Worm (Caenorhabditis elegans) whole organism, L1 larva: ENCODE results near the gene pha-1.

Experiments used
- C04F5.9 ChIP-seq: sonication (generic microtip); optimal IDR thresholded peaks from 2 replicates; lab custom pipeline; 2016; ENCODE audit warnings: missing genetic modification characterization, missing compliant biosample characterization
- C16A3.4 ChIP-seq: fragments of 150-350 bp; optimal IDR thresholded peaks from 2 replicates; lab custom pipeline; 2014; ENCODE audit warnings: missing biosample characterization, missing genetic modification characterization
- F16B12.6 ChIP-seq: fragments of 150-350 bp; optimal IDR thresholded peaks from 2 replicates; lab custom pipeline; 2014; ENCODE audit warnings: missing biosample characterization, missing genetic modification characterization
- Y116A8C.19 ChIP-seq: sonication (generic microtip); optimal IDR thresholded peaks from 2 replicates; lab custom pipeline; 2016; ENCODE audit warnings: missing compliant biosample characterization, missing genetic modification characterization, borderline replicate concordance
- aha-1 ChIP-seq: fragments of 150-350 bp; optimal IDR thresholded peaks from 2 replicates; lab custom pipeline; 2014; ENCODE audit warnings: missing biosample characterization, missing genetic modification characterization
- aly-2 ChIP-seq: fragments of 150-350 bp; optimal IDR thresholded peaks from 2 replicates; lab custom pipeline; 2014; ENCODE audit warnings: missing biosample characterization, missing genetic modification characterization
- ama-1 ChIP-seq: fragments of 150-350 bp; optimal IDR thresholded peaks from 2 replicates; lab custom pipeline; 2014
- blmp-1 ChIP-seq: fragments of 150-350 bp; optimal IDR thresholded peaks from 2 replicates; lab custom pipeline; 2014; ENCODE audit warnings: missing biosample characterization, missing genetic modification characterization
- ceh-63 ChIP-seq: fragments of 200-800 bp; sonication (Bioruptor generic); optimal IDR thresholded peaks from 2 replicates; lab custom pipeline; 2018; ENCODE audit warnings: mild to moderate bottlenecking, missing genetic modification characterization, missing compliant biosample characterization
- ceh-90 ChIP-seq: sonication (generic microtip); optimal IDR thresholded peaks from 2 replicates; lab custom pipeline; 2016; ENCODE audit warnings: missing genetic modification characterization, missing compliant biosample characterization
- ces-1 ChIP-seq: fragments of 150-350 bp; optimal IDR thresholded peaks from 2 replicates; lab custom pipeline; 2014; ENCODE audit warnings: missing biosample characterization, missing genetic modification reagents, missing genetic modification characterization
- dsc-1 ChIP-seq: sonication (generic microtip); optimal IDR thresholded peaks from 2 replicates; lab custom pipeline; 2016; ENCODE audit warnings: mild to moderate bottlenecking, missing genetic modification characterization, missing compliant biosample characterization
- efl-1 ChIP-seq, 4 experiments: fragments of 150-350 bp; optimal IDR thresholded peaks in 3 of 4; peaks in 1 of 4; 1 replicate in 1 of 4; 2 replicates in 3 of 4; lab custom pipeline; 2014; ENCODE audit warnings: missing biosample characterization in 2 of 4, missing genetic modification characterization in 2 of 4, missing genetic modification reagents in 2 of 4
- efl-3 ChIP-seq: fragments of 200-800 bp; sonication (Bioruptor generic); optimal IDR thresholded peaks from 2 replicates; lab custom pipeline; 2018; ENCODE audit warnings: mild to moderate bottlenecking, missing genetic modification characterization, missing compliant biosample characterization
- egl-13 ChIP-seq: sonication (generic microtip); optimal IDR thresholded peaks from 2 replicates; lab custom pipeline; 2016; ENCODE audit warnings: missing genotype, missing genetic modification reagents, missing genetic modification characterization, missing compliant biosample characterization
- elt-2 ChIP-seq: sonication (generic microtip); optimal IDR thresholded peaks from 2 replicates; lab custom pipeline; 2016; ENCODE audit warnings: missing genetic modification characterization, mild to moderate bottlenecking, inconsistent platforms, missing compliant biosample characterization, missing genetic modification reagents
- elt-3 ChIP-seq, 6 experiments: fragments of 150-350 bp in 1 of 6; sonication (generic microtip); optimal IDR thresholded peaks; 2 replicates each; lab custom pipeline; 2017 to 2018; ENCODE audit warnings: missing biosample characterization in 6 of 6, missing genetic modification characterization in 6 of 6, inconsistent platforms in 1 of 6
- fkh-4 ChIP-seq: sonication (generic microtip); optimal IDR thresholded peaks from 2 replicates; lab custom pipeline; 2016; ENCODE audit warnings: missing compliant biosample characterization, missing genetic modification characterization, borderline replicate concordance
- fkh-8 ChIP-seq: sonication (generic microtip); optimal IDR thresholded peaks from 2 replicates; lab custom pipeline; 2016; ENCODE audit warnings: mild to moderate bottlenecking, missing genetic modification characterization, missing compliant biosample characterization
- grh-1 ChIP-seq: fragments of 200-800 bp; sonication (Bioruptor generic); IDR thresholded peaks from 2 replicates; pipeline ENCODE4 v1.3.6; 2022; ENCODE audit warnings: missing genetic modification reagents, missing genetic modification characterization, missing compliant biosample characterization
- hlh-17 ChIP-seq: fragments of 200-800 bp; sonication (Bioruptor generic); optimal IDR thresholded peaks from 2 replicates; lab custom pipeline; 2018; ENCODE audit warnings: missing genetic modification characterization, mild to moderate bottlenecking, missing compliant biosample characterization, moderate library complexity, borderline replicate concordance
- hlh-4 ChIP-seq: sonication (generic microtip); optimal IDR thresholded peaks from 2 replicates; lab custom pipeline; 2016; ENCODE audit warnings: mild to moderate bottlenecking, missing genetic modification characterization, missing compliant biosample characterization
- irx-1 ChIP-seq: sonication (generic microtip); optimal IDR thresholded peaks from 2 replicates; lab custom pipeline; 2016; ENCODE audit warnings: missing genetic modification characterization, missing compliant biosample characterization
- jun-1 ChIP-seq: fragments of 150-350 bp; optimal IDR thresholded peaks from 2 replicates; lab custom pipeline; 2014; ENCODE audit warnings: missing biosample characterization, missing genetic modification reagents, missing genetic modification characterization
- lin-14 ChIP-seq: fragments of 200-800 bp; sonication (Bioruptor generic); optimal IDR thresholded peaks from 2 replicates; lab custom pipeline; 2018; ENCODE audit warnings: mild to moderate bottlenecking, missing genetic modification characterization, moderate library complexity, missing compliant biosample characterization
- lin-35 ChIP-seq, 2 experiments: fragments of 150-350 bp; optimal IDR thresholded peaks; 2 replicates each; lab custom pipeline; 2014; ENCODE audit warnings: missing biosample characterization in 2 of 2, missing genetic modification characterization in 2 of 2, missing genetic modification reagents in 2 of 2
- lin-39 ChIP-seq: fragments of 150-350 bp; optimal IDR thresholded peaks from 2 replicates; lab custom pipeline; 2014; ENCODE audit warnings: missing biosample characterization, missing genetic modification reagents, missing genetic modification characterization
- lir-3 ChIP-seq: sonication (generic microtip); optimal IDR thresholded peaks from 2 replicates; lab custom pipeline; 2016; ENCODE audit warnings: mild to moderate bottlenecking, missing genetic modification characterization, moderate library complexity, missing compliant biosample characterization; ENCODE audit not compliant: poor library complexity
- lsy-2 ChIP-seq, 2 experiments: fragments of 150-350 bp; optimal IDR thresholded peaks; 2 replicates each; lab custom pipeline; 2014; ENCODE audit warnings: missing biosample characterization in 2 of 2, missing genetic modification characterization in 2 of 2
- mab-9 ChIP-seq: fragments of 200-800 bp; sonication (Bioruptor generic); IDR thresholded peaks from 2 replicates; pipeline ENCODE4 v1.3.6; 2022; ENCODE audit warnings: missing genetic modification reagents, missing genetic modification characterization, missing compliant biosample characterization
- mdl-1 ChIP-seq, 2 experiments: fragments of 150-350 bp; optimal IDR thresholded peaks; 2 replicates each; lab custom pipeline; 2014 to 2017; ENCODE audit warnings: missing biosample characterization in 2 of 2, missing genetic modification characterization in 2 of 2, inconsistent platforms in 1 of 2
- mep-1 ChIP-seq: fragments of 150-350 bp; optimal IDR thresholded peaks from 2 replicates; lab custom pipeline; 2014; ENCODE audit warnings: missing biosample characterization, missing genetic modification characterization
- nhr-11 ChIP-seq: fragments of 150-350 bp; optimal IDR thresholded peaks from 2 replicates; lab custom pipeline; 2014; ENCODE audit warnings: missing biosample characterization, missing genetic modification characterization
- nhr-237 ChIP-seq: fragments of 150-350 bp; optimal IDR thresholded peaks from 2 replicates; lab custom pipeline; 2014; ENCODE audit warnings: missing biosample characterization, missing genetic modification characterization
- nhr-28 ChIP-seq: fragments of 150-350 bp; optimal IDR thresholded peaks from 2 replicates; lab custom pipeline; 2014; ENCODE audit warnings: missing biosample characterization, missing genetic modification characterization
- nhr-71 ChIP-seq: sonication (generic microtip); optimal IDR thresholded peaks from 2 replicates; lab custom pipeline; 2016; ENCODE audit warnings: mild to moderate bottlenecking, missing genetic modification characterization, moderate library complexity, missing compliant biosample characterization
- nhr-77 ChIP-seq: fragments of 150-350 bp; optimal IDR thresholded peaks from 2 replicates; lab custom pipeline; 2014; ENCODE audit warnings: missing biosample characterization, missing genetic modification characterization
- nhr-84 ChIP-seq: sonication (generic microtip); optimal IDR thresholded peaks from 2 replicates; lab custom pipeline; 2017; ENCODE audit warnings: missing biosample characterization, missing genetic modification characterization
- nhr-85 ChIP-seq: sonication (generic microtip); peaks from one replicate; lab custom pipeline; 2016; ENCODE audit warnings: missing genetic modification characterization, inconsistent platforms, missing compliant biosample characterization
- pax-3 ChIP-seq: fragments of 200-800 bp; sonication (Bioruptor generic); optimal IDR thresholded peaks from 2 replicates; lab custom pipeline; 2018; ENCODE audit warnings: mild to moderate bottlenecking, missing genetic modification characterization, moderate library complexity, missing compliant biosample characterization
- pqm-1 ChIP-seq: sonication (generic microtip); optimal IDR thresholded peaks from 3 replicates; lab custom pipeline; 2017; ENCODE audit warnings: missing biosample characterization, missing genetic modification characterization
- rnt-1 ChIP-seq: sonication (generic microtip); optimal IDR thresholded peaks from 2 replicates; lab custom pipeline; 2016; ENCODE audit warnings: mild to moderate bottlenecking, missing genetic modification characterization, moderate library complexity, missing compliant biosample characterization
- skn-1 ChIP-seq: fragments of 150-350 bp; optimal IDR thresholded peaks from 2 replicates; lab custom pipeline; 2014; ENCODE audit warnings: missing biosample characterization, missing genetic modification characterization
- sox-4 ChIP-seq: sonication (generic microtip); optimal IDR thresholded peaks from 2 replicates; lab custom pipeline; 2016; ENCODE audit warnings: missing genetic modification characterization, missing compliant biosample characterization
- sptf-1 ChIP-seq: fragments of 150-350 bp; optimal IDR thresholded peaks from 2 replicates; lab custom pipeline; 2014; ENCODE audit warnings: missing biosample characterization, missing genetic modification characterization
- sup-37 ChIP-seq: fragments of 200-800 bp; sonication (Bioruptor generic); optimal IDR thresholded peaks from 2 replicates; lab custom pipeline; 2018; ENCODE audit warnings: mild to moderate bottlenecking, missing genetic modification characterization, missing compliant biosample characterization
- tbx-2 ChIP-seq: sonication (generic microtip); optimal IDR thresholded peaks from 2 replicates; lab custom pipeline; 2016; ENCODE audit warnings: missing genetic modification characterization, missing compliant biosample characterization
- unc-130 ChIP-seq: fragments of 150-350 bp; optimal IDR thresholded peaks from 2 replicates; lab custom pipeline; 2017; ENCODE audit warnings: missing biosample characterization, missing genetic modification characterization, inconsistent platforms
- unc-98 ChIP-seq: fragments of 200-800 bp; sonication (Bioruptor generic); IDR thresholded peaks from 2 replicates; pipeline ENCODE4 v1.3.6; 2022; ENCODE audit warnings: missing genetic modification characterization, missing compliant biosample characterization
- vab-15 ChIP-seq: sonication (generic microtip); optimal IDR thresholded peaks from 2 replicates; lab custom pipeline; 2017; ENCODE audit warnings: missing genotype, mild to moderate bottlenecking, missing genetic modification characterization, missing compliant biosample characterization
- xbp-1 ChIP-seq: sonication (generic microtip); optimal IDR thresholded peaks from 2 replicates; lab custom pipeline; 2016; ENCODE audit warnings: missing genetic modification characterization, missing compliant biosample characterization
- ztf-11 ChIP-seq, 2 experiments: sonication (generic microtip); optimal IDR thresholded peaks; 2 replicates each; lab custom pipeline; 2016 to 2017; ENCODE audit warnings: missing genetic modification characterization in 2 of 2, missing biosample characterization in 1 of 2, missing compliant biosample characterization in 1 of 2
- ztf-4 ChIP-seq: fragments of 150-350 bp; optimal IDR thresholded peaks from 2 replicates; lab custom pipeline; 2014; ENCODE audit warnings: missing biosample characterization, missing genetic modification characterization

The pha-1 gene

DNA sequence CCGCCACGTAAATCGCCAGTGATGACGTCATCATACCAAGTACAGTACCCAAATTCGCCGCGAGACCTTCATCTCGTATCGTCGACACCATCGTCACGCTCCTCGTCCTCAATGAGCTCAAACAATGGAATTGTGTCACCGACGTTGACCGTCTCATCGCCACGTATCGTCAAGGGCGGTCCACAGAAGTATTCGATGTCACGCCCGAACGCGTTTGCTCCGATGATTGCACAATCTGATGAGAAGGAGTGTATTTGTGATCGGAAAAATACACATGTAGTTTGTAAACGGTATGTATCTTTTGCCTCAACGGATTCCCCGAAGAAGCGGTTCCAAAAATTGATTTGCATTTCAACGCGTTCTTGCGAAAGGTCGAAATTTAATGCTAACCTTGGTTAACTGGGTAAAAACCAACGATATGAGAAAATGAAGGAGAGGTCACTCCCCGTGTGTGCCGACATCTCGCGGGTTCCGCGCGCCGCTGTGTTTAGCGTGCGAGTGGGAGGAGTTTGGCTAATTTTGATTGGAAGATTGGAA lies 41.4 kb upstream of the pha-1 start (continued):
- TF ChIP-seq nhr-71 (peak; percentile 69), ceh-90 (tag; lab: Kevin White, UChicago) (no peak), unc-98 (0 out of 2 replicates have a peak, but pooled peaks have one; percentile 18), F16B12.6 (tag; lab: Kevin White, UChicago) (peak; percentile 1), ztf-4 (tag; lab: Kevin White, UChicago) (no peak), unc-130 (tag; lab: Kevin White, UChicago) (no peak), Y116A8C.19 (tag; lab: Kevin White, UChicago) (no peak), jun-1 (tag; lab: Kevin White, UChicago) (no peak), aly-2 (tag; lab: Kevin White, UChicago) (no peak), vab-15 (no peak), ama-1 (lab: Kevin White, UChicago) (peak; percentile 96), grh-1 (GFP tag; lab: Robert Waterston, UW) (peak; percentile 62), lin-35 (GFP tag; optimal IDR thresholded peaks at IDR 0.05; lab: Kevin White, UChicago) (peak in 1 of 2 experiments; percentile 34), nhr-84 (tag; lab: Kevin White, UChicago) (no peak), tbx-2 (tag; lab: Kevin White, UChicago) (peak; percentile 44), lir-3 (tag; lab: Kevin White, UChicago) (no peak), lsy-2 (tag; optimal IDR thresholded peaks at IDR 0.05; lab: Kevin White, UChicago) (peak; percentile 8 to 36), rnt-1 (tag; lab: Kevin White, UChicago) (peak; percentile 64), C16A3.4 (tag; lab: Kevin White, UChicago) (no peak), elt-3 (tag; optimal IDR thresholded peaks at IDR 0.05; lab: Kevin White, UChicago) (peak in 2 of 6 experiments; percentile 9 to 38), sox-4 (tag; lab: Kevin White, UChicago) (no peak), xbp-1 (tag; lab: Kevin White, UChicago) (peak; percentile 12), sup-37 (GFP tag; lab: Kevin White, UChicago) (peak; percentile 35), mab-9 (GFP tag; lab: Robert Waterston, UW) (no peak; the same call in 1 of the 2 replicates), fkh-4 (no peak), blmp-1 (tag; lab: Kevin White, UChicago) (no peak), efl-3 (GFP tag; lab: Kevin White, UChicago) (peak; percentile 43), C04F5.9 (tag; lab: Kevin White, UChicago) (no peak), nhr-77 (peak; percentile 51), nhr-85 (tag; lab: Kevin White, UChicago) (peak; percentile 86), sptf-1 (tag; lab: Kevin White, UChicago) (no peak), lin-14 (GFP tag; lab: Kevin White, UChicago) (peak; percentile 30), egl-13 (tag; lab: Kevin White, UChicago) (no peak), dsc-1 (tag; lab: Kevin White, UChicago) (peak; percentile 16), pax-3 (tag; lab: Kevin White, UChicago) (no peak), aha-1 (tag; lab: Kevin White, UChicago) (no peak), irx-1 (peak; percentile 60), elt-2 (tag; lab: Kevin White, UChicago) (peak; percentile 35), hlh-17 (GFP tag; lab: Kevin White, UChicago) (no peak), nhr-11 (tag; lab: Kevin White, UChicago) (no peak), pqm-1 (no peak), lin-39 (peak; percentile 50), efl-1 (optimal IDR thresholded peaks at IDR 0.05; lab: Kevin White, UChicago) (peak; percentile 28 to 58), efl-1 (GFP tag; optimal IDR thresholded peaks at IDR 0.05 in 1 of 2; lab: Kevin White, UChicago) (peak in 1 of 2 experiments; percentile 93), nhr-237 (tag; lab: Kevin White, UChicago) (no peak), nhr-28 (tag; lab: Kevin White, UChicago) (no peak), ces-1 (GFP tag; lab: Kevin White, UChicago) (no peak), fkh-8 (tag; lab: Kevin White, UChicago) (no peak), ztf-11 (tag; optimal IDR thresholded peaks at IDR 0.05; lab: Kevin White, UChicago) (peak in 1 of 2 experiments; percentile 47), mdl-1 (tag; optimal IDR thresholded peaks at IDR 0.05; lab: Kevin White, UChicago) (no peak), ceh-63 (GFP tag; lab: Kevin White, UChicago) (no peak), skn-1 (no peak), hlh-4 (tag; lab: Kevin White, UChicago) (no peak), mep-1 (tag; lab: Kevin White, UChicago) (peak; percentile 22)
